Worm (Caenorhabditis elegans): ENCODE measurements around the gene asps-1.

The asps-1 gene

DNA sequence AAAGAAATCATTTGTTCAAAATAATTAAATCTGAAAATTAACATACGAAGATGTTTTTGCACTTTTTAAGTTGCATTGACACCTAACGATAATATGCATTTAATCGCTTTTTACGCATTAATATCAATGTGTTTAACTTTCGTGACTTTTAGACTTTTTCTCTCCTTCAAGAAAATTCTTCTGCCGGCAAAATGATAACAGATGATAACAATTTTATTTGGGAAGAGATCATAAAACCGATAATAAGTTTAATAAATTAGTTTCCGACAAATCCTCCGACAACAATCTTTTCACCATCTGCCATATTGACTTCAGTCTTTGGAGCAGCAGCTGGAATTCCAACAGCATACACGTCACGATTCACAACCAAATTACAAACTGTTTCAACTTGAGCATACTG, 37.1 kb downstream of the asps-1 start:
- no peak for TF ChIP-seq ceh-43 (GFP tag; optimal IDR thresholded peaks at IDR 0.05)
- no peak for TF ChIP-seq flh-1 (GFP tag; optimal IDR thresholded peaks at IDR 0.05)
- no peak for TF ChIP-seq ceh-83 (GFP tag; optimal IDR thresholded peaks at IDR 0.05)
- no peak for TF ChIP-seq sptf-1 (tag; optimal IDR thresholded peaks at IDR 0.05)
- no peak for TF ChIP-seq nhr-2 (tag; optimal IDR thresholded peaks at IDR 0.05)
- TF ChIP-seq unc-62 (GFP tag; optimal IDR thresholded peaks at IDR 0.05), result no peak
- TF ChIP-seq ceh-39 (tag; optimal IDR thresholded peaks at IDR 0.05), result no peak
- no peak for TF ChIP-seq drap-1 (GFP tag; optimal IDR thresholded peaks at IDR 0.05)
- TF ChIP-seq mep-1 (tag; optimal IDR thresholded peaks at IDR 0.05), result no peak
- TF ChIP-seq lin-32 (GFP tag; optimal IDR thresholded peaks at IDR 0.05), result no peak
- TF ChIP-seq elt-3 (tag; optimal IDR thresholded peaks at IDR 0.05), result no peak
- TF ChIP-seq ztf-11 (tag; optimal IDR thresholded peaks at IDR 0.05), result no peak
- no peak for TF ChIP-seq mls-2 (tag; optimal IDR thresholded peaks at IDR 0.05)
- no peak for TF ChIP-seq unc-120 (tag; optimal IDR thresholded peaks at IDR 0.05; ENCODE audit: poor library complexity, severe bottlenecking)
- no peak for TF ChIP-seq nhr-12 (tag; optimal IDR thresholded peaks at IDR 0.05)
- no peak for TF ChIP-seq elt-1 (tag; optimal IDR thresholded peaks at IDR 0.05; ENCODE audit: borderline replicate concordance, insufficient read depth)
- no peak for TF ChIP-seq lin-13 (tag; optimal IDR thresholded peaks at IDR 0.05)
- TF ChIP-seq nhr-76 (tag; optimal IDR thresholded peaks at IDR 0.05), result no peak

DNA sequence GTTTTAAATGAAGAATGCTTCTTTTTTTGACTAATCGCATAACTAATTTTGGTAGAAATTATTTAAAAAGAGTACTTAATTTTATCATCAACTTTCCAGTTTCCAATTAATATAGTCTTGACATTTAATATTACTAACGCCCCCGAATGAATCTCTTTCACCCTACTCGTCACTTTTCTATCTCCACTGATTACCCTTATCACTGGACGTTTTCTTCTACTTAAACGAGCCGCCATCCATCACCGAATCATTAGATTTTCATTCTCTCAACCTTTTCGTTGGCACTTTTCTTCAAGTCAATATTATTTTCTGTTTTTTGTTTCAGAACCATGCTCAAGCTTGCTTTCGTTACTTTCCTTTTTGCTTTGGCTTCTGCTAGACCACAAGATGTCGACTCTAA, 39.6 kb downstream of the asps-1 start, which contains the start of gene lys-1:
TSS of gene lys-1 (plus strand) at position 326 of the 400 bp plus-strand sequence.
- no peak for TF ChIP-seq lin-13 (tag; optimal IDR thresholded peaks at IDR 0.05)
- no peak for TF ChIP-seq ces-1 (GFP tag; optimal IDR thresholded peaks at IDR 0.05)
- no peak for TF ChIP-seq lin-32 (GFP tag; optimal IDR thresholded peaks at IDR 0.05)
- TF ChIP-seq mls-2 (tag; optimal IDR thresholded peaks at IDR 0.05), result no peak
- TF ChIP-seq drap-1 (GFP tag; optimal IDR thresholded peaks at IDR 0.05), result no peak
- no peak for TF ChIP-seq unc-39 (tag; optimal IDR thresholded peaks at IDR 0.05)

DNA sequence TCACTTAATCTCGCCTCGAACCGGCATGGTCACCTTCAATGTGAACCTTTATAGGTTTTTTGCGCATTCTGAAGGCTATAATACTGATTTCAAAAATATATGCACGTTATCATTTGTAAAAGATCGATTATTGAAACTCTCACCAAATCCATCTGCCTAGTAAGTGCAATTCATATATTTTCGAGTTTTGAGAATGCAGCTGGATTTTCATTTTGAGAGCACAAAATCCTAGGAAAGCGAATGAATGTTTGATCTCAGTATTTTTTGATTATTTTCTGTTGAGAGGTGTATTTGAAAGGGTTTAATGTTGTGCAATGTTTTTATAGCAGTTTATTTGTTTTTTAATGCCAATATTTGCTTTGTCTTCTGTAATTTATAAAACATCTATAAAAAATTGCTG, 41.2 kb downstream of the asps-1 start:
- no peak for TF ChIP-seq sptf-1 (tag; optimal IDR thresholded peaks at IDR 0.05)
- TF ChIP-seq nhr-76 (tag; optimal IDR thresholded peaks at IDR 0.05), result no peak
- no peak for TF ChIP-seq unc-39 (tag; optimal IDR thresholded peaks at IDR 0.05)
- no peak for TF ChIP-seq tbx-8 (GFP tag; optimal IDR thresholded peaks at IDR 0.05)
- TF ChIP-seq bed-3 (GFP tag; optimal IDR thresholded peaks at IDR 0.05), result no peak
- no peak for TF ChIP-seq ztf-11 (tag; optimal IDR thresholded peaks at IDR 0.05)
- no peak for TF ChIP-seq zip-8 (tag; optimal IDR thresholded peaks at IDR 0.05)

DNA sequence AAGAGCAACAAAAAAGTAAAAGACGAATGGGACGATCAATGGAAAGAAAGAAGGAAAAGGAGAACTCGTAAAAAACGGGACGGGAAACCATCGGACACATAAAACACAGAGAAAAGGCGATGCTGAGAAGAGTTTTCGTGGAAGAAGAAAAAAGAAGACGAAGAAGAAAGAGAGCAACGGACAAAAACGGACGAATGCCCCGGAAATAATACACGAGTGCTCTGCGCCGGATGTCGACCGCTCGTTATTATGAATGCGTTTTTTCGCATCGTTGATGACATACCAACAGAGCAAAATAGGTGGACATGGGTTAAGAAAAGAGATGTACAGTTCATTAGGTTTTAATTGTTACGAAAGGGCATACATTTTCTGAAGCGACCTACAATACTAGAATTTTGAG, 41.6 kb downstream of the asps-1 start, which contains the start of gene Y22F5A.11:
TSS of gene Y22F5A.11 (minus strand) at position 28 of the 400 bp plus-strand sequence.
- TF ChIP-seq M03D4.4 (tag; optimal IDR thresholded peaks at IDR 0.05) (no peak), nhr-237 (tag; optimal IDR thresholded peaks at IDR 0.05) (no peak), unc-62 (GFP tag; optimal IDR thresholded peaks at IDR 0.05) (no peak), bed-3 (GFP tag; optimal IDR thresholded peaks at IDR 0.05) (no peak), mls-2 (tag; optimal IDR thresholded peaks at IDR 0.05) (no peak)

DNA sequence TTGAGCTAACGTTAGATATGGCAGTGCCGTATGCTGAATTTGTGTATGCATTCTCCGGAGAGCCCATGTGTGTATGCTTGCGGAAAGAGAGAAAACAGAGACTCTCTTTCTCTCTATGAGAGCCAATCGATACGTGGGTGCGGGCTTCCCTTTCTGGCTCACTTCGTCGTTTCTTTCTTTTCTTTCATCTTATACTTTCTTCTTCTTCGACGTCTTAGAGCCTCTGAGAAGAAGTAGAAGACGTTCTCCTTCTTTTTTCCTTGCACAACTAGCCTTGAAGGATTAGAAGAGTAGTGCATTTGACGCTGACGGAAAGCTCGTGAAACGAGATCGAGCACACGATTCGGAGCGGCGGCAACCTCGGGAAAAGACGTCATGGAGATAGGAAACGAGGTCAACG, 43.4 kb downstream of the asps-1 start:
- TF ChIP-seq tbx-8 (GFP tag; optimal IDR thresholded peaks at IDR 0.05) (no peak), unc-62 (GFP tag; optimal IDR thresholded peaks at IDR 0.05) (no peak), ces-1 (GFP tag; optimal IDR thresholded peaks at IDR 0.05) (peak; percentile 61), mep-1 (tag; optimal IDR thresholded peaks at IDR 0.05) (peak; percentile 51)

DNA sequence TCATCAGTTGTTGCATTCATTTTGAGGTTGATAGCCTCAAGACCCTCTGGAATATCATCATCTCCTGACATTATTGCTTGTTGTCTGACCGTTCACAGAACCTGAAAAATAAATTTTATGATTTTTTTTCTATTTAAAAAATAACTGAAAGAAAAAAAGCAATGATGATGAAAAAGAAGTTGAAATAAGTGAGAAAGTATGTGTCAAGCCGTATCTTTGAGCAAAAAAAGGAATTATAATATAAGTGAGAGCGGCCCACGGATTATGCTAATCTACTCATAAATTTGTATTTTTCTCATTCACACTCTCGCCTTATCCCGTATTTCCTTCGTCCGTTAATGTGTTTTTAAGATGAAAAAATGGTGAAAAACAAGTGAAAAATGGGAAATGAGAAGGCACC, 47.0 kb downstream of the asps-1 start, which contains the start of gene ric-4:
TSS of gene ric-4 (minus strand) at position 101 of the 400 bp plus-strand sequence.
- peak; percentile 2 for TF ChIP-seq ces-1 (GFP tag; optimal IDR thresholded peaks at IDR 0.05)
- no peak for TF ChIP-seq bed-3 (GFP tag; optimal IDR thresholded peaks at IDR 0.05)
- TF ChIP-seq elt-1 (tag; optimal IDR thresholded peaks at IDR 0.05; ENCODE audit: borderline replicate concordance, insufficient read depth), result no peak

DNA sequence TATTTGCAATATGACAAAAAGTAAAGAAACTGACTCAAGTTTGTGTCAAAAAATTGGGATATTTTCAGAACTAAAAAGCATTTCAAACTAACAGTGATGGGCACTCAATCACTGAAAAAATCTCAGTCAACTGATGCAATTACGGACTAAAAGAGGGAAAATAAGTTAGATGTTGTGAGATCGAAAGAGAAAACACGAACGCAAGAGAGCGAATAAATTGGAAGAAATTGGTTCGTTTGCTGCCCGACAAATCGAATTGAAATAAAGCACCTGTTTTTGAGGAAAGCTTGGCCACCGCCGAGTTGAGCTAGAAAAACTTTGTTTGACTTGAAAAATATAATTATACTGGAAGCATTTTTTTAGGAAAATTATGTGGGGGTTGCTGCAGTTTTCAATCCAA, 51.1 kb downstream of the asps-1 start:
- TF ChIP-seq drap-1 (GFP tag; optimal IDR thresholded peaks at IDR 0.05), result no peak
- TF ChIP-seq ces-1 (GFP tag; optimal IDR thresholded peaks at IDR 0.05), result peak; percentile 67

Measured in whole organism, mixed stage, embryonic.